Worm (Caenorhabditis elegans): ENCODE results near the gene C06H5.11.

DNA sequence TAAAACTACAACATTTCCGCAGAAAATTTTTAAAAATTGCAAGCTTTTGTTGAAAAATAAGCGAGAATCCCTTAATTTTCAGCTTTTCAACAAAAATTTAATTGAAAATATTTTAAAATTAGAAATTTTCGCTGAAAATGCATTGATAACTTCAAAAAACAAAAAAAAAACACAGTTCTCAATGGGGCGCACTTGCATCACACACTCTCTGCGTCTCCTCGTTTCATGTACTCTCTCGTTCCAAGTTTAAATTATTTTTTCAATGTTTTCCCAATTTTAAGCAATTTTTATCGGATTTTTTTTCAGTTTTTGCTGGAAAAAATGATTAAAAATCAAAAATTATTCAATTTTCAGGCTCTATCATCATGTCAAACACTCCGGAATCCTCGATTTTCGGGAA is 22.8 kb downstream of the C06H5.11 start, which contains the start of gene phf-14:
- TF ChIP-seq med-1 (GFP tag; optimal IDR thresholded peaks at IDR 0.05; ENCODE audit: insufficient read depth) (no peak), ztf-23 (GFP tag; IDR thresholded peaks at IDR 0.05) (no peak), tab-1 (GFP tag; IDR thresholded peaks at IDR 0.05) (no peak), klf-2 (GFP tag; conservative IDR thresholded peaks at IDR 0.05) (no peak), flt-1 (GFP tag; IDR thresholded peaks at IDR 0.05) (no peak)

Measured in whole organism, midembryonic.